Fruit fly (Drosophila melanogaster) whole organism, pupa: Measurements from ENCODE around the gene RpS13.

Experiments
- CG12605 ChIP-seq: fragments of 200-800 bp; sonication (Bioruptor generic); IDR thresholded peaks from 2 replicates; pipeline ENCODE4 v1.3.6; 2022; ENCODE audit warnings: missing biosample characterization, missing genetic modification characterization
- CG15710 ChIP-seq: fragments of 200-800 bp; sonication (Bioruptor generic); optimal IDR thresholded peaks from 2 replicates; lab custom pipeline; 2018; ENCODE audit warnings: missing biosample characterization, mild to moderate bottlenecking, missing genetic modification characterization, moderate library complexity
- CG32121 ChIP-seq: fragments of 200-800 bp; sonication (Bioruptor generic); IDR thresholded peaks from 2 replicates; pipeline ENCODE4 v1.3.6; 2022; ENCODE audit warnings: missing biosample characterization, missing genetic modification characterization
- CG34367 ChIP-seq: fragments of 200-800 bp; sonication (Bioruptor generic); optimal IDR thresholded peaks from 2 replicates; lab custom pipeline; 2018; ENCODE audit warnings: missing biosample characterization, mild to moderate bottlenecking, missing genetic modification characterization
- CG8159 ChIP-seq: fragments of 200-800 bp; sonication (Bioruptor generic); optimal IDR thresholded peaks from 3 replicates; lab custom pipeline; 2018; ENCODE audit warnings: missing biosample characterization, mild to moderate bottlenecking, missing genetic modification characterization, moderate library complexity

dm6 chr2L:8395996-8396699 is 31.7 kb upstream of the RpS13 start, which contains the start of the genes Peritrophin-15a and CG13385:
- TF ChIP-seq CG8159 (tag; lab: Kevin White, UChicago) (no peak), CG12605 (GFP tag; lab: Robert Waterston, UW) (no peak), CG15710 (tag; lab: Kevin White, UChicago) (no peak), CG34367 (tag; lab: Kevin White, UChicago) (no peak), CG32121 (GFP tag; lab: Robert Waterston, UW) (no peak)
